Worm (Caenorhabditis elegans) whole organism, L1 larva: Measurements from ENCODE around the gene tnc-2.

Source experiments
- C04F5.9 ChIP-seq: sonication (generic microtip); optimal IDR thresholded peaks from 2 replicates; lab custom pipeline; 2016; ENCODE audit warnings: missing genetic modification characterization, missing compliant biosample characterization
- C34B4.2 ChIP-seq: sonication (generic microtip); optimal IDR thresholded peaks from 2 replicates; lab custom pipeline; 2017; ENCODE audit warnings: mild to moderate bottlenecking, missing genetic modification characterization, missing compliant biosample characterization
- F16B12.6 ChIP-seq: fragments of 150-350 bp; optimal IDR thresholded peaks from 2 replicates; lab custom pipeline; 2014; ENCODE audit warnings: missing biosample characterization, missing genetic modification characterization
- alr-1 ChIP-seq: fragments of 200-800 bp; sonication (Bioruptor generic); optimal IDR thresholded peaks from 2 replicates; lab custom pipeline; 2018; ENCODE audit warnings: borderline replicate concordance, mild to moderate bottlenecking, missing genetic modification characterization, missing compliant biosample characterization
- aly-2 ChIP-seq: fragments of 150-350 bp; optimal IDR thresholded peaks from 2 replicates; lab custom pipeline; 2014; ENCODE audit warnings: missing biosample characterization, missing genetic modification characterization
- ama-1 ChIP-seq: fragments of 150-350 bp; optimal IDR thresholded peaks from 2 replicates; lab custom pipeline; 2014
- ceh-63 ChIP-seq: fragments of 200-800 bp; sonication (Bioruptor generic); optimal IDR thresholded peaks from 2 replicates; lab custom pipeline; 2018; ENCODE audit warnings: mild to moderate bottlenecking, missing genetic modification characterization, missing compliant biosample characterization
- ceh-88 ChIP-seq: fragments of 200-800 bp; sonication (Bioruptor generic); IDR thresholded peaks from 2 replicates; pipeline ENCODE4 v1.3.6; 2022; ENCODE audit warnings: missing genetic modification characterization, missing compliant biosample characterization
- ces-1 ChIP-seq: fragments of 150-350 bp; optimal IDR thresholded peaks from 2 replicates; lab custom pipeline; 2014; ENCODE audit warnings: missing biosample characterization, missing genetic modification reagents, missing genetic modification characterization
- dsc-1 ChIP-seq: sonication (generic microtip); optimal IDR thresholded peaks from 2 replicates; lab custom pipeline; 2016; ENCODE audit warnings: mild to moderate bottlenecking, missing genetic modification characterization, missing compliant biosample characterization
- efl-1 ChIP-seq, 4 experiments: fragments of 150-350 bp; optimal IDR thresholded peaks in 3 of 4; peaks in 1 of 4; 1 replicate in 1 of 4; 2 replicates in 3 of 4; lab custom pipeline; 2014; ENCODE audit warnings: missing biosample characterization in 2 of 4, missing genetic modification characterization in 2 of 4, missing genetic modification reagents in 2 of 4
- egl-27 ChIP-seq, 2 experiments: fragments of 150-350 bp in 1 of 2; sonication (generic microtip); optimal IDR thresholded peaks; 3 replicates each; lab custom pipeline; 2017 to 2018; ENCODE audit warnings: missing biosample characterization in 2 of 2, missing genetic modification characterization in 2 of 2, missing genetic modification reagents in 2 of 2
- elt-2 ChIP-seq: sonication (generic microtip); optimal IDR thresholded peaks from 2 replicates; lab custom pipeline; 2016; ENCODE audit warnings: missing genetic modification characterization, mild to moderate bottlenecking, inconsistent platforms, missing compliant biosample characterization, missing genetic modification reagents
- elt-3 ChIP-seq, 6 experiments: fragments of 150-350 bp in 1 of 6; sonication (generic microtip); optimal IDR thresholded peaks; 2 replicates each; lab custom pipeline; 2017 to 2018; ENCODE audit warnings: missing biosample characterization in 6 of 6, missing genetic modification characterization in 6 of 6, inconsistent platforms in 1 of 6
- fkh-10 ChIP-seq: sonication (generic microtip); optimal IDR thresholded peaks from 2 replicates; lab custom pipeline; 2017; ENCODE audit warnings: missing biosample characterization, missing genetic modification reagents, missing genetic modification characterization
- fkh-8 ChIP-seq: sonication (generic microtip); optimal IDR thresholded peaks from 2 replicates; lab custom pipeline; 2016; ENCODE audit warnings: mild to moderate bottlenecking, missing genetic modification characterization, missing compliant biosample characterization
- fos-1 ChIP-seq: fragments of 150-350 bp; optimal IDR thresholded peaks from 2 replicates; lab custom pipeline; 2014; ENCODE audit warnings: missing biosample characterization, missing genetic modification characterization
- hlh-4 ChIP-seq: sonication (generic microtip); optimal IDR thresholded peaks from 2 replicates; lab custom pipeline; 2016; ENCODE audit warnings: mild to moderate bottlenecking, missing genetic modification characterization, missing compliant biosample characterization
- hpl-2 ChIP-seq: fragments of 150-350 bp; optimal IDR thresholded peaks from 2 replicates; lab custom pipeline; 2014; ENCODE audit warnings: missing biosample characterization, missing genetic modification reagents, missing genetic modification characterization
- isw-1 ChIP-seq: fragments of 200-800 bp; sonication (Bioruptor generic); IDR thresholded peaks from 2 replicates; pipeline ENCODE4 v1.3.6; 2022; ENCODE audit warnings: missing genetic modification characterization, missing compliant biosample characterization
- lin-35 ChIP-seq, 2 experiments: fragments of 150-350 bp; optimal IDR thresholded peaks; 2 replicates each; lab custom pipeline; 2014; ENCODE audit warnings: missing biosample characterization in 2 of 2, missing genetic modification characterization in 2 of 2, missing genetic modification reagents in 2 of 2
- lin-39 ChIP-seq: fragments of 150-350 bp; optimal IDR thresholded peaks from 2 replicates; lab custom pipeline; 2014; ENCODE audit warnings: missing biosample characterization, missing genetic modification reagents, missing genetic modification characterization
- mab-9 ChIP-seq: fragments of 200-800 bp; sonication (Bioruptor generic); IDR thresholded peaks from 2 replicates; pipeline ENCODE4 v1.3.6; 2022; ENCODE audit warnings: missing genetic modification reagents, missing genetic modification characterization, missing compliant biosample characterization
- mef-2 ChIP-seq: fragments of 150-350 bp; optimal IDR thresholded peaks from 2 replicates; lab custom pipeline; 2014; ENCODE audit warnings: missing biosample characterization, missing genetic modification characterization
- nhr-20 ChIP-seq: sonication (generic microtip); optimal IDR thresholded peaks from 2 replicates; lab custom pipeline; 2016; ENCODE audit warnings: mild to moderate bottlenecking, missing genetic modification characterization, missing compliant biosample characterization
- nhr-28 ChIP-seq: fragments of 150-350 bp; optimal IDR thresholded peaks from 2 replicates; lab custom pipeline; 2014; ENCODE audit warnings: missing biosample characterization, missing genetic modification characterization
- nhr-76 ChIP-seq: sonication (generic microtip); optimal IDR thresholded peaks from 2 replicates; lab custom pipeline; 2017; ENCODE audit warnings: missing biosample characterization, missing genetic modification characterization
- nhr-77 ChIP-seq: fragments of 150-350 bp; optimal IDR thresholded peaks from 2 replicates; lab custom pipeline; 2014; ENCODE audit warnings: missing biosample characterization, missing genetic modification characterization
- nhr-90 ChIP-seq: sonication (generic microtip); optimal IDR thresholded peaks from 2 replicates; lab custom pipeline; 2016; ENCODE audit warnings: mild to moderate bottlenecking, missing genetic modification characterization, missing compliant biosample characterization; ENCODE audit not compliant: poor library complexity
- skn-1 ChIP-seq: fragments of 150-350 bp; optimal IDR thresholded peaks from 2 replicates; lab custom pipeline; 2014; ENCODE audit warnings: missing biosample characterization, missing genetic modification characterization
- sup-37 ChIP-seq: fragments of 200-800 bp; sonication (Bioruptor generic); optimal IDR thresholded peaks from 2 replicates; lab custom pipeline; 2018; ENCODE audit warnings: mild to moderate bottlenecking, missing genetic modification characterization, missing compliant biosample characterization
- unc-130 ChIP-seq: fragments of 150-350 bp; optimal IDR thresholded peaks from 2 replicates; lab custom pipeline; 2017; ENCODE audit warnings: missing biosample characterization, missing genetic modification characterization, inconsistent platforms
- unc-30 ChIP-seq: sonication (generic microtip); optimal IDR thresholded peaks from 2 replicates; lab custom pipeline; 2017; ENCODE audit warnings: missing biosample characterization, missing genetic modification characterization
- unc-62 ChIP-seq: fragments of 150-350 bp; optimal IDR thresholded peaks from 2 replicates; lab custom pipeline; 2014; ENCODE audit warnings: missing biosample characterization, missing genetic modification reagents, missing genetic modification characterization
- unc-86 ChIP-seq: sonication (generic microtip); optimal IDR thresholded peaks from 2 replicates; lab custom pipeline; 2016; ENCODE audit warnings: missing genetic modification characterization, missing compliant biosample characterization
- xbp-1 ChIP-seq: sonication (generic microtip); optimal IDR thresholded peaks from 2 replicates; lab custom pipeline; 2016; ENCODE audit warnings: missing genetic modification characterization, missing compliant biosample characterization
- zip-4 ChIP-seq: fragments of 200-800 bp; sonication (Bioruptor generic); optimal IDR thresholded peaks from 2 replicates; lab custom pipeline; 2018; ENCODE audit warnings: mild to moderate bottlenecking, missing genetic modification characterization, moderate library complexity, missing compliant biosample characterization
- ztf-4 ChIP-seq: fragments of 150-350 bp; optimal IDR thresholded peaks from 2 replicates; lab custom pipeline; 2014; ENCODE audit warnings: missing biosample characterization, missing genetic modification characterization

Gene tnc-2

ce11 chrII:10461207-10461606 lies 5.4 kb upstream of the tnc-2 start, which contains the start of gene ZK673.5:
Gene ZK673.5, plus strand, starts transcription at chrII:10461507.
- TF ChIP-seq unc-30 (tag; lab: Kevin White, UChicago): no peak

ce11 chrII:10464230-10464920 lies 2.3 kb upstream of the tnc-2 start, which contains the start of the genes ZK673.6 and sdz-37:
Gene ZK673.6, minus strand, starts transcription at chrII:10464330.
Gene sdz-37, plus strand, starts transcription at chrII:10464870.
- no peak for TF ChIP-seq xbp-1 (tag; lab: Kevin White, UChicago)

ce11 chrII:10470159-10470558 lies 3.5 kb downstream of the tnc-2 start, which contains the start of gene clec-143:
Gene clec-143, minus strand, starts transcription at chrII:10470297.
- no peak for TF ChIP-seq unc-86 (tag; lab: Kevin White, UChicago)
- no peak for TF ChIP-seq ztf-4
- TF ChIP-seq elt-2 (tag; lab: Kevin White, UChicago): peak; percentile 57
- TF ChIP-seq lin-35 (GFP tag; optimal IDR thresholded peaks at IDR 0.05; lab: Kevin White, UChicago): no peak
- no peak for TF ChIP-seq isw-1 (GFP tag; lab: Robert Waterston, UW)

ce11 chrII:10471247-10471646 lies 4.6 kb downstream of the tnc-2 start, which contains the start of gene ZK666.1:
Gene ZK666.1, minus strand, starts transcription at chrII:10471347.
- TF ChIP-seq isw-1 (GFP tag; lab: Robert Waterston, UW): no peak
- no peak for TF ChIP-seq elt-3 (tag; optimal IDR thresholded peaks at IDR 0.05; lab: Kevin White, UChicago)
- no peak for TF ChIP-seq ceh-88 (GFP tag; lab: Robert Waterston, UW)
- TF ChIP-seq, all 84 proteins: peak for 0

ce11 chrII:10471790-10472189 lies 5.1 kb downstream of the tnc-2 start, which contains the start of gene ZK666.2:
Gene ZK666.2, minus strand, starts transcription at chrII:10471890.
- TF ChIP-seq C04F5.9 (tag; lab: Kevin White, UChicago) (no peak), nhr-77 (tag; lab: Kevin White, UChicago) (no peak), nhr-20 (no peak), fos-1 (no peak), unc-86 (tag; lab: Kevin White, UChicago) (no peak), aly-2 (tag; lab: Kevin White, UChicago) (no peak), fkh-8 (no peak), mef-2 (tag; lab: Kevin White, UChicago) (no peak), zip-4 (GFP tag; lab: Kevin White, UChicago) (no peak), ceh-63 (GFP tag; lab: Kevin White, UChicago) (no peak), ces-1 (GFP tag; lab: Kevin White, UChicago) (no peak), nhr-90 (tag; lab: Kevin White, UChicago) (no peak), fkh-10 (no peak)

ce11 chrII:10476039-10476438 lies 9.4 kb downstream of the tnc-2 start, which contains the start of gene clec-58:
Gene clec-58, minus strand, starts transcription at chrII:10476139.
- no peak for TF ChIP-seq ama-1 (lab: Kevin White, UChicago)
- no peak for TF ChIP-seq ceh-63 (GFP tag; lab: Kevin White, UChicago)
- TF ChIP-seq hpl-2: no peak
- TF ChIP-seq unc-130 (tag; lab: Kevin White, UChicago): no peak
- TF ChIP-seq efl-1 (optimal IDR thresholded peaks at IDR 0.05; lab: Kevin White, UChicago): no peak
- peak in 1 of 2 experiments; percentile 47 for TF ChIP-seq efl-1 (GFP tag; optimal IDR thresholded peaks at IDR 0.05 in 1 of 2; lab: Kevin White, UChicago)
- no peak for TF ChIP-seq lin-39 (tag; lab: Kevin White, UChicago)
- no peak for TF ChIP-seq nhr-28

ce11 chrII:10476959-10477358 lies 10.3 kb downstream of the tnc-2 start, which contains the start of gene ZK666.4:
Gene ZK666.4, plus strand, starts transcription at chrII:10477259.
- no peak for TF ChIP-seq ama-1 (lab: Kevin White, UChicago)
- TF ChIP-seq mab-9 (GFP tag; lab: Robert Waterston, UW): no peak
- no peak for TF ChIP-seq mef-2 (tag; lab: Kevin White, UChicago)
- no peak for TF ChIP-seq alr-1 (tag; lab: Kevin White, UChicago)
- no peak for TF ChIP-seq xbp-1 (tag; lab: Kevin White, UChicago)
- TF ChIP-seq zip-4 (GFP tag; lab: Kevin White, UChicago): no peak
- TF ChIP-seq ceh-88 (GFP tag; lab: Robert Waterston, UW): no peak
- no peak for TF ChIP-seq F16B12.6 (tag; lab: Kevin White, UChicago)
- TF ChIP-seq hlh-4 (tag; lab: Kevin White, UChicago): no peak
- no peak for TF ChIP-seq skn-1
- TF ChIP-seq dsc-1: no peak
- TF ChIP-seq unc-62 (GFP tag; lab: Kevin White, UChicago): no peak
- TF ChIP-seq nhr-76 (tag; lab: Kevin White, UChicago): no peak
- TF ChIP-seq egl-27 (tag; optimal IDR thresholded peaks at IDR 0.05; lab: Kevin White, UChicago): no peak
- no peak for TF ChIP-seq C34B4.2 (tag; lab: Kevin White, UChicago)
- no peak for TF ChIP-seq nhr-90 (tag; lab: Kevin White, UChicago)
- TF ChIP-seq elt-2 (tag; lab: Kevin White, UChicago): no peak
- no peak for TF ChIP-seq sup-37 (GFP tag; lab: Kevin White, UChicago)
